Worm (Caenorhabditis elegans) whole organism, L1 larva: ENCODE results near the gene cnp-2.

Source experiments
- C34B4.2 ChIP-seq: sonication (generic microtip); optimal IDR thresholded peaks from 2 replicates; lab custom pipeline; 2017; ENCODE audit warnings: mild to moderate bottlenecking, missing genetic modification characterization, missing compliant biosample characterization
- aha-1 ChIP-seq: fragments of 150-350 bp; optimal IDR thresholded peaks from 2 replicates; lab custom pipeline; 2014; ENCODE audit warnings: missing biosample characterization, missing genetic modification characterization
- aly-2 ChIP-seq: fragments of 150-350 bp; optimal IDR thresholded peaks from 2 replicates; lab custom pipeline; 2014; ENCODE audit warnings: missing biosample characterization, missing genetic modification characterization
- ama-1 ChIP-seq: fragments of 150-350 bp; optimal IDR thresholded peaks from 2 replicates; lab custom pipeline; 2014
- blmp-1 ChIP-seq: fragments of 150-350 bp; optimal IDR thresholded peaks from 2 replicates; lab custom pipeline; 2014; ENCODE audit warnings: missing biosample characterization, missing genetic modification characterization
- ceh-63 ChIP-seq: fragments of 200-800 bp; sonication (Bioruptor generic); optimal IDR thresholded peaks from 2 replicates; lab custom pipeline; 2018; ENCODE audit warnings: mild to moderate bottlenecking, missing genetic modification characterization, missing compliant biosample characterization
- ceh-90 ChIP-seq: sonication (generic microtip); optimal IDR thresholded peaks from 2 replicates; lab custom pipeline; 2016; ENCODE audit warnings: missing genetic modification characterization, missing compliant biosample characterization
- ces-1 ChIP-seq: fragments of 150-350 bp; optimal IDR thresholded peaks from 2 replicates; lab custom pipeline; 2014; ENCODE audit warnings: missing biosample characterization, missing genetic modification reagents, missing genetic modification characterization
- dpl-1 ChIP-seq, 3 experiments: fragments of 150-350 bp in 2 of 3; sonication (generic microtip) in 1 of 3; optimal IDR thresholded peaks; 2 replicates each; lab custom pipeline; 2014 to 2017; ENCODE audit warnings: missing biosample characterization in 3 of 3, missing genetic modification characterization in 3 of 3, missing genetic modification reagents in 3 of 3
- efl-1 ChIP-seq, 4 experiments: fragments of 150-350 bp; optimal IDR thresholded peaks in 3 of 4; peaks in 1 of 4; 1 replicate in 1 of 4; 2 replicates in 3 of 4; lab custom pipeline; 2014; ENCODE audit warnings: missing biosample characterization in 2 of 4, missing genetic modification characterization in 2 of 4, missing genetic modification reagents in 2 of 4
- egl-27 ChIP-seq, 2 experiments: fragments of 150-350 bp in 1 of 2; sonication (generic microtip); optimal IDR thresholded peaks; 3 replicates each; lab custom pipeline; 2017 to 2018; ENCODE audit warnings: missing biosample characterization in 2 of 2, missing genetic modification characterization in 2 of 2, missing genetic modification reagents in 2 of 2
- elt-2 ChIP-seq: sonication (generic microtip); optimal IDR thresholded peaks from 2 replicates; lab custom pipeline; 2016; ENCODE audit warnings: missing genetic modification characterization, mild to moderate bottlenecking, inconsistent platforms, missing compliant biosample characterization, missing genetic modification reagents
- elt-3 ChIP-seq, 6 experiments: fragments of 150-350 bp in 1 of 6; sonication (generic microtip); optimal IDR thresholded peaks; 2 replicates each; lab custom pipeline; 2017 to 2018; ENCODE audit warnings: missing biosample characterization in 6 of 6, missing genetic modification characterization in 6 of 6, inconsistent platforms in 1 of 6
- fkh-10 ChIP-seq: sonication (generic microtip); optimal IDR thresholded peaks from 2 replicates; lab custom pipeline; 2017; ENCODE audit warnings: missing biosample characterization, missing genetic modification reagents, missing genetic modification characterization
- grh-1 ChIP-seq: fragments of 200-800 bp; sonication (Bioruptor generic); IDR thresholded peaks from 2 replicates; pipeline ENCODE4 v1.3.6; 2022; ENCODE audit warnings: missing genetic modification reagents, missing genetic modification characterization, missing compliant biosample characterization
- hlh-4 ChIP-seq: sonication (generic microtip); optimal IDR thresholded peaks from 2 replicates; lab custom pipeline; 2016; ENCODE audit warnings: mild to moderate bottlenecking, missing genetic modification characterization, missing compliant biosample characterization
- hpl-2 ChIP-seq: fragments of 150-350 bp; optimal IDR thresholded peaks from 2 replicates; lab custom pipeline; 2014; ENCODE audit warnings: missing biosample characterization, missing genetic modification reagents, missing genetic modification characterization
- isw-1 ChIP-seq: fragments of 200-800 bp; sonication (Bioruptor generic); IDR thresholded peaks from 2 replicates; pipeline ENCODE4 v1.3.6; 2022; ENCODE audit warnings: missing genetic modification characterization, missing compliant biosample characterization
- jun-1 ChIP-seq: fragments of 150-350 bp; optimal IDR thresholded peaks from 2 replicates; lab custom pipeline; 2014; ENCODE audit warnings: missing biosample characterization, missing genetic modification reagents, missing genetic modification characterization
- lin-13 ChIP-seq: fragments of 150-350 bp; optimal IDR thresholded peaks from 2 replicates; lab custom pipeline; 2014; ENCODE audit warnings: missing biosample characterization, missing genetic modification reagents, missing genetic modification characterization
- lin-14 ChIP-seq: fragments of 200-800 bp; sonication (Bioruptor generic); optimal IDR thresholded peaks from 2 replicates; lab custom pipeline; 2018; ENCODE audit warnings: mild to moderate bottlenecking, missing genetic modification characterization, moderate library complexity, missing compliant biosample characterization
- lin-15B ChIP-seq: fragments of 150-350 bp; sonication (generic microtip); optimal IDR thresholded peaks from 3 replicates; lab custom pipeline; 2014; ENCODE audit warnings: missing biosample characterization, missing genetic modification characterization
- lin-35 ChIP-seq, 2 experiments: fragments of 150-350 bp; optimal IDR thresholded peaks; 2 replicates each; lab custom pipeline; 2014; ENCODE audit warnings: missing biosample characterization in 2 of 2, missing genetic modification characterization in 2 of 2, missing genetic modification reagents in 2 of 2
- lin-39 ChIP-seq: fragments of 150-350 bp; optimal IDR thresholded peaks from 2 replicates; lab custom pipeline; 2014; ENCODE audit warnings: missing biosample characterization, missing genetic modification reagents, missing genetic modification characterization
- lsy-2 ChIP-seq, 2 experiments: fragments of 150-350 bp; optimal IDR thresholded peaks; 2 replicates each; lab custom pipeline; 2014; ENCODE audit warnings: missing biosample characterization in 2 of 2, missing genetic modification characterization in 2 of 2
- mab-9 ChIP-seq: fragments of 200-800 bp; sonication (Bioruptor generic); IDR thresholded peaks from 2 replicates; pipeline ENCODE4 v1.3.6; 2022; ENCODE audit warnings: missing genetic modification reagents, missing genetic modification characterization, missing compliant biosample characterization
- mef-2 ChIP-seq: fragments of 150-350 bp; optimal IDR thresholded peaks from 2 replicates; lab custom pipeline; 2014; ENCODE audit warnings: missing biosample characterization, missing genetic modification characterization
- nhr-237 ChIP-seq: fragments of 150-350 bp; optimal IDR thresholded peaks from 2 replicates; lab custom pipeline; 2014; ENCODE audit warnings: missing biosample characterization, missing genetic modification characterization
- nhr-47 ChIP-seq: sonication (generic microtip); optimal IDR thresholded peaks from 2 replicates; lab custom pipeline; 2016; ENCODE audit warnings: mild to moderate bottlenecking, missing genetic modification characterization, moderate library complexity, missing compliant biosample characterization
- nhr-71 ChIP-seq: sonication (generic microtip); optimal IDR thresholded peaks from 2 replicates; lab custom pipeline; 2016; ENCODE audit warnings: mild to moderate bottlenecking, missing genetic modification characterization, moderate library complexity, missing compliant biosample characterization
- nhr-77 ChIP-seq: fragments of 150-350 bp; optimal IDR thresholded peaks from 2 replicates; lab custom pipeline; 2014; ENCODE audit warnings: missing biosample characterization, missing genetic modification characterization
- nhr-85 ChIP-seq: sonication (generic microtip); peaks from one replicate; lab custom pipeline; 2016; ENCODE audit warnings: missing genetic modification characterization, inconsistent platforms, missing compliant biosample characterization
- nhr-90 ChIP-seq: sonication (generic microtip); optimal IDR thresholded peaks from 2 replicates; lab custom pipeline; 2016; ENCODE audit warnings: mild to moderate bottlenecking, missing genetic modification characterization, missing compliant biosample characterization; ENCODE audit not compliant: poor library complexity
- pqm-1 ChIP-seq: sonication (generic microtip); optimal IDR thresholded peaks from 3 replicates; lab custom pipeline; 2017; ENCODE audit warnings: missing biosample characterization, missing genetic modification characterization
- rnt-1 ChIP-seq: sonication (generic microtip); optimal IDR thresholded peaks from 2 replicates; lab custom pipeline; 2016; ENCODE audit warnings: mild to moderate bottlenecking, missing genetic modification characterization, moderate library complexity, missing compliant biosample characterization
- sox-4 ChIP-seq: sonication (generic microtip); optimal IDR thresholded peaks from 2 replicates; lab custom pipeline; 2016; ENCODE audit warnings: missing genetic modification characterization, missing compliant biosample characterization
- sup-37 ChIP-seq: fragments of 200-800 bp; sonication (Bioruptor generic); optimal IDR thresholded peaks from 2 replicates; lab custom pipeline; 2018; ENCODE audit warnings: mild to moderate bottlenecking, missing genetic modification characterization, missing compliant biosample characterization
- unc-30 ChIP-seq: sonication (generic microtip); optimal IDR thresholded peaks from 2 replicates; lab custom pipeline; 2017; ENCODE audit warnings: missing biosample characterization, missing genetic modification characterization
- unc-98 ChIP-seq: fragments of 200-800 bp; sonication (Bioruptor generic); IDR thresholded peaks from 2 replicates; pipeline ENCODE4 v1.3.6; 2022; ENCODE audit warnings: missing genetic modification characterization, missing compliant biosample characterization
- vab-15 ChIP-seq: sonication (generic microtip); optimal IDR thresholded peaks from 2 replicates; lab custom pipeline; 2017; ENCODE audit warnings: missing genotype, mild to moderate bottlenecking, missing genetic modification characterization, missing compliant biosample characterization
- xbp-1 ChIP-seq: sonication (generic microtip); optimal IDR thresholded peaks from 2 replicates; lab custom pipeline; 2016; ENCODE audit warnings: missing genetic modification characterization, missing compliant biosample characterization
- zip-4 ChIP-seq: fragments of 200-800 bp; sonication (Bioruptor generic); optimal IDR thresholded peaks from 2 replicates; lab custom pipeline; 2018; ENCODE audit warnings: mild to moderate bottlenecking, missing genetic modification characterization, moderate library complexity, missing compliant biosample characterization
- ztf-11 ChIP-seq, 2 experiments: sonication (generic microtip); optimal IDR thresholded peaks; 2 replicates each; lab custom pipeline; 2016 to 2017; ENCODE audit warnings: missing genetic modification characterization in 2 of 2, missing biosample characterization in 1 of 2, missing compliant biosample characterization in 1 of 2

cnp-2 gene

DNA sequence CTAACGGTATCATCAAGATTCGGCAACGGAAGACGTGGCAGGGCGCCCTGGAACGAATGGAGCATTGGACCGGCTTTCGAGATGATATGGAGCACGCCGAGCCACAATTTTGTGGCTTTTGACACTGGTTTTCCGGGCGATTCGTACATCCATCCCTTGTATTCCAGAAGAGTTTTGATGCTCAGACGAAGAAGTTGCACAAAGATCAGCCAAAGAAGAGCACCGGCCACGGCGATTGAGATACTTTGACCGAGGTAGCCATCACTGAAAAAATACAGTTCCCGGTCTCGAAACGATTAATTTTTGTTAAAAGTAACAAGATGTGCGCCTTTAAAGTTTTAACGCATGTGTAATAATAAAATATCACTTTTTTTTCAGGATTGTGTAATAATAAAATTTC lies 34.6 kb downstream of the cnp-2 start:
- no peak for TF ChIP-seq efl-1 (optimal IDR thresholded peaks at IDR 0.05; lab: Kevin White, UChicago)
- peak in 1 of 2 experiments; percentile 7 for TF ChIP-seq efl-1 (GFP tag; optimal IDR thresholded peaks at IDR 0.05 in 1 of 2; lab: Kevin White, UChicago)
- no peak for TF ChIP-seq sox-4 (tag; lab: Kevin White, UChicago)

ce11 chrII:12796040-12796502 lies 35.5 kb downstream of the cnp-2 start, which contains the start of gene cpt-1:
Gene cpt-1, minus strand, starts transcription at chrII:12796452.
- TF ChIP-seq xbp-1 (tag; lab: Kevin White, UChicago) (no peak), sox-4 (tag; lab: Kevin White, UChicago) (no peak), nhr-85 (peak; percentile 29), blmp-1 (no peak), elt-2 (tag; lab: Kevin White, UChicago) (peak; percentile 21), vab-15 (no peak), ceh-90 (tag; lab: Kevin White, UChicago) (no peak), nhr-71 (tag; lab: Kevin White, UChicago) (peak; percentile 1), nhr-237 (no peak)

ce11 chrII:12797211-12797794 lies 36.7 kb downstream of the cnp-2 start:
- TF ChIP-seq aha-1 (tag; lab: Kevin White, UChicago) (no peak), lin-15B (tag; lab: Kevin White, UChicago) (no peak), zip-4 (GFP tag; lab: Kevin White, UChicago) (no peak), pqm-1 (tag; lab: Kevin White, UChicago) (no peak), efl-1 (optimal IDR thresholded peaks at IDR 0.05; lab: Kevin White, UChicago) (no peak), efl-1 (GFP tag; optimal IDR thresholded peaks at IDR 0.05 in 1 of 2; lab: Kevin White, UChicago) (peak in 1 of 2 experiments; percentile 15), ztf-11 (tag; optimal IDR thresholded peaks at IDR 0.05; lab: Kevin White, UChicago) (no peak), nhr-237 (no peak), elt-2 (tag; lab: Kevin White, UChicago) (peak; percentile 63), isw-1 (GFP tag; lab: Robert Waterston, UW) (no peak), hpl-2 (GFP tag; lab: Kevin White, UChicago) (no peak), elt-3 (tag; optimal IDR thresholded peaks at IDR 0.05; lab: Kevin White, UChicago) (no peak), lin-13 (GFP tag; lab: Kevin White, UChicago) (no peak), fkh-10 (GFP tag; lab: Kevin White, UChicago) (peak; percentile 10), sup-37 (GFP tag; lab: Kevin White, UChicago) (no peak), egl-27 (tag; optimal IDR thresholded peaks at IDR 0.05; lab: Kevin White, UChicago) (no peak), nhr-47 (tag; lab: Kevin White, UChicago) (peak; percentile 32), hlh-4 (tag; lab: Kevin White, UChicago) (no peak), lin-14 (GFP tag; lab: Kevin White, UChicago) (peak; percentile 52), aly-2 (tag; lab: Kevin White, UChicago) (no peak), ces-1 (no peak), nhr-71 (tag; lab: Kevin White, UChicago) (peak; percentile 13), lin-35 (GFP tag; optimal IDR thresholded peaks at IDR 0.05; lab: Kevin White, UChicago) (peak in 1 of 2 experiments; percentile 2), rnt-1 (peak; percentile 20), unc-98 (GFP tag; lab: Robert Waterston, UW) (no peak), lsy-2 (tag; optimal IDR thresholded peaks at IDR 0.05; lab: Kevin White, UChicago) (peak in 1 of 2 experiments; percentile 3), mef-2 (tag; lab: Kevin White, UChicago) (no peak), mab-9 (GFP tag; lab: Robert Waterston, UW) (no peak), unc-30 (tag; lab: Kevin White, UChicago) (no peak)

ce11 chrII:12798814-12799213 lies 38.2 kb downstream of the cnp-2 start:
- TF ChIP-seq zip-4 (GFP tag; lab: Kevin White, UChicago) (no peak), xbp-1 (tag; lab: Kevin White, UChicago) (peak; percentile 75), dpl-1 (GFP tag; optimal IDR thresholded peaks at IDR 0.05; lab: Kevin White, UChicago) (peak; percentile 50 to 70 (median 63)), grh-1 (peak; percentile 99), ceh-63 (GFP tag; lab: Kevin White, UChicago) (no peak), lin-14 (GFP tag; lab: Kevin White, UChicago) (peak; percentile 96), nhr-71 (tag; lab: Kevin White, UChicago) (peak; percentile 97), blmp-1 (peak; percentile 45), unc-98 (GFP tag; lab: Robert Waterston, UW) (peak; percentile 66), ceh-90 (tag; lab: Kevin White, UChicago) (no peak), nhr-90 (peak; percentile 94), aha-1 (tag; lab: Kevin White, UChicago) (peak; percentile 71), jun-1 (tag; lab: Kevin White, UChicago) (peak; percentile 84), C34B4.2 (tag; lab: Kevin White, UChicago) (no peak), ama-1 (no peak), lin-35 (GFP tag; optimal IDR thresholded peaks at IDR 0.05; lab: Kevin White, UChicago) (peak; percentile 62 to 85), mef-2 (tag; lab: Kevin White, UChicago) (peak; percentile 48), lin-39 (peak; percentile 43), nhr-77 (peak; percentile 76), elt-3 (tag; optimal IDR thresholded peaks at IDR 0.05; lab: Kevin White, UChicago) (peak in 4 of 6 experiments; percentile 60 to 92 (median 78)), rnt-1 (peak; percentile 87)
